Worm (Caenorhabditis elegans) whole organism, L4 larva: Measurements from ENCODE around the gene arl-3.

ENCODE experiments used
- aly-2 ChIP-seq: sonication (generic microtip); optimal IDR thresholded peaks from 2 replicates; lab custom pipeline; 2018; ENCODE audit warnings: missing biosample characterization, missing genetic modification characterization
- fos-1 ChIP-seq: fragments of 150-350 bp; optimal IDR thresholded peaks from 2 replicates; lab custom pipeline; 2014; ENCODE audit warnings: missing biosample characterization, missing genetic modification characterization
- snpc-4 ChIP-seq: fragments of 150-350 bp; optimal IDR thresholded peaks from 2 replicates; lab custom pipeline; 2014; ENCODE audit warnings: missing biosample characterization, missing genetic modification characterization
- unc-39 ChIP-seq: sonication (generic microtip); optimal IDR thresholded peaks from 2 replicates; lab custom pipeline; 2017; ENCODE audit warnings: missing biosample characterization, missing genetic modification characterization

DNA sequence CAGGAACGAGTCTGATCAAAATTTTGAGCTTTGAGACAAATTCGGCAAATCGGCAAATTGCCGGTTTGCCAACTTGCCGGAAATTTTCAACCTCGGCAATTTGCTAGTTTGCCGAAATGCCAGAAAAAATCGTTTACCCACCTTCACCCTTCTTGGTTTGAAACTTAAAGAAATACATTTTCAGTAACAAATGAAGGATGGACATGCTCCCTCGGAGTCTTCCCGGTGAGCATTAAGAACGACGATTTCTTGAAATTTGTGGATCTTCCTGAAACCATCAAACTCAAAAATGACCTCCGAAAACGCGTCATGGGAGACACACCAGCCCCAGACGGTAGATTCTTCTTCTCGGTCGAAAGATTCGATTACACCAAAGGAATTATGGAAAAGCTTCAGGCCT, 3.5 kb upstream of the arl-3 start:
- TF ChIP-seq aly-2 (tag; lab: Kevin White, UChicago) (no peak), fos-1 (tag; lab: Kevin White, UChicago) (no peak), snpc-4 (tag; lab: Kevin White, UChicago) (no peak), unc-39 (no peak)
